Worm (Caenorhabditis elegans) whole organism, L4/young adult: ENCODE data around the gene Y38H6C.20.
"Not testable (repeated sequence)": the region's sequence is repeated elsewhere in the genome, so short reads cannot be mapped to it uniquely, and the experiment has no call there.

Source experiments
- W03F9.2 ChIP-seq: fragments of 150-350 bp; optimal IDR thresholded peaks from 2 replicates; lab custom pipeline; 2014; ENCODE audit warnings: missing biosample characterization, missing genetic modification characterization
- dao-5 ChIP-seq: sonication (generic microtip); optimal IDR thresholded peaks from 2 replicates; lab custom pipeline; 2016; ENCODE audit warnings: missing genotype, missing genetic modification characterization, moderate library complexity, missing compliant biosample characterization
- him-1 ChIP-seq: sonication (generic microtip); optimal IDR thresholded peaks from 2 replicates; lab custom pipeline; 2016; ENCODE audit warnings: missing genotype, missing genetic modification reagents, missing genetic modification characterization, missing compliant biosample characterization

Gene Y38H6C.20

DNA sequence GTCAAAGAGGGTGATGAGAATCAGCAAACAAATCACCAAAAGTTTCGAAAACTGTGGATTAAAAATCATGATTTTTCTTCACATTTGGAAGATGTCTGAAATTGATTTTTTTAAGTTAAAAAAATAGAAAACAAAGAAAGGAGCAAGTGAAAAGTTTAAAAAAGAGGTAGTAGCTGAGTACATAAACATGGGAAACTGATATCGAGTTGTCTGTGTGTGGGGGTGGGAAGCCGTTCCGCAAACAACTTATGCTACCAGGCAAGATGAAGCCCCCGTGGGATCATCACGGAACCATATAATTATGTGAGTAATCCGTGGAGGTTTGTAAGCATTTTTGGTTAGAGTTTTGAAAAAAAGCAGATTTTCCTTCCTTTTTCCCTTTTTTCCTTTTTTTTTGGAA lies at the start of gene Y38H6C.20:
TSS of gene Y38H6C.20 (minus strand) at position 101 of the 400 bp plus-strand sequence.
- TF ChIP-seq dao-5 (tag; lab: Kevin White, UChicago) (no peak), him-1 (no peak), W03F9.2 (tag; lab: Kevin White, UChicago) (no peak)

DNA sequence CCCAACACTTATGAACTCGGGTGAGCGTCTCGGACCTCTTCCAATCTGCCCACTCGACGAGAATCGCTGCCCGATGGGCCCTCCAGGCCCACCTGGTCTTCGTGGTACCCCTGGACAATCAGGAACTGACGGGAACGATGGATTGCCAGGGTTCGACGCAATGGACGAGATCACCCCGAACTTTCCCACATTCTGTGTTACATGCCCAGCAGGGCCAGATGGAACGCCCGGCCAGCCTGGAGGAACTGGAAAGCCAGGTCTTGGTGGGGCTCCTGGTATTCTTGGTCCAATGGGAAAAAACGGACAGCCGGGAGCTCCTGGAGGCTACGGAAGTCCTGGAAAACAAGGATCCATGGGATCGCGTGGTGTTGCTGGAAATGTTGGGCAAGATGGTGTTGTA lies 49.7 kb upstream of the Y38H6C.20 start:
- TF ChIP-seq W03F9.2 (tag; lab: Kevin White, UChicago) (no peak), dao-5 (tag; lab: Kevin White, UChicago) (no peak), him-1 (no peak)

DNA sequence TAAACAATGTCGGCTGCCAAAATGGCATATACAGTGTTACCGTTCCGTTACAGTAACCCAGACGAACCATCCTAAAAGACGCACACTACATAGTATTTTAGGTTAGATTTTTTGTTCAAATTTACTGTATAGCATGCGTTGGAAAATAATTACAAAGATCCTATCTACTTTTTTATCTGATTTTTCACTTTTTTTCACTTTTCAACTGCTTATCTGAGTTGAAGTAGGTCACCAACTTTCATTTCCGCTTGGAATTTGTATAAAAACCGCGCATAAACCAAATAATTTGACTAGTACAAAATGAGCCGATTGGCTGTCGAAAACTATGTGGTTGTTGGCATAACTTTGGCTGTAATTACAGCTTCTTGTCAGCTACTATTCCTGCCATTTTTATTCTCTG lies 48.8 kb upstream of the Y38H6C.20 start, which contains the start of gene col-163:
TSS of gene col-163 (plus strand) at position 301 of the 400 bp plus-strand sequence.
- no peak for TF ChIP-seq dao-5 (tag; lab: Kevin White, UChicago)
- no peak for TF ChIP-seq W03F9.2 (tag; lab: Kevin White, UChicago)
- no peak for TF ChIP-seq him-1

ce11 chrV:20597076-20597475 lies 46.1 kb upstream of the Y38H6C.20 start, which contains the start of gene F46B3.1:
Gene F46B3.1, minus strand, starts transcription at chrV:20597176.
- TF ChIP-seq W03F9.2 (tag; lab: Kevin White, UChicago), result no peak
- TF ChIP-seq him-1, result no peak
- no peak for TF ChIP-seq dao-5 (tag; lab: Kevin White, UChicago)

DNA sequence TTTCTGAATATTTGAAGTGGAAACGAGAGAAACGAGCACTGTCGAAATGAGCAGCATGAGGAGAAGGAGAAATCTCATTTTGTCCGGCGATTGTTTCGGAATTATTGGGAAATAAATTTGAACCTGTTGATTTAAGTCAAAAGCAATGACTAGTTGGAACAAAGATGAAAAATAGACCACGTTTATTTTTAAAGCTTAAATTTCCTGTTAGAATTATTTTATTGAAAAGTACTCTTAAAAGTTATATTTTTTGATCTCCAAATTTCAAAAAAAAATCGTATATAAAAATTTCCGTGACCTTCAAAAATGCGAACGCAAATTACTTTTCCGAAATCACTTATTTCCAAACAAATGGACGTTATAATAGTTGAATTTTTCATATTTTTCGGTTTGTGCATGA lies 44.7 kb upstream of the Y38H6C.20 start, which contains the start of gene F26F2.11:
TSS of gene F26F2.11 (minus strand) at position 101 of the 400 bp plus-strand sequence.
- TF ChIP-seq W03F9.2 (tag; lab: Kevin White, UChicago) (no peak), dao-5 (tag; lab: Kevin White, UChicago) (no peak), him-1 (no peak)

ce11 chrV:20594746-20595145 lies 43.8 kb upstream of the Y38H6C.20 start, which contains the start of gene F26F2.10:
Gene F26F2.10, minus strand, starts transcription at chrV:20594846.
- TF ChIP-seq W03F9.2 (tag; lab: Kevin White, UChicago) (no peak), him-1 (no peak), dao-5 (tag; lab: Kevin White, UChicago) (no peak)

DNA sequence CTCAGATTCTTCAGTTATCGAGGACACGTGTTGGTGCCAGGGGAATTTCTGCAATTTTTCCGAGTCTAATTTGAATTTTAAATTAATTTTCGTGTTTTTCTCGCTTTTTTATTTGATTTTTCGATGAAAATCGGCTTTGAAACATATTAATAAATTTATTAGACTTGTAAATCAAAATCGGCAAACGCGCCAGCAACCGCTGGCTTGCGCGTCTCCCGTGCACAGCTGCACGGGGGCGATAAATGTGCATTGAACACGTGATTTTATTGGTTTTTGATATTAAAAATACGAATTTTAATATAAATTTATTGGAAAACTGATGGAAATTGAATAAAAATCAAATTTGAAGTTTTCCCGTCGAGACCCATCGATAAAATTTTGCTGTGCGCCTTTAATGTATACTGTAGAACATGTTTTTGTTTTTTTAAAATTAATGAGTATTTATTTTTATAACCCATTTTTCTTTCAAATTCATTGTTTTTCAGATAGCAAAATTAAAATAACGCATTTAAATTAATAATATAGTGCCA lies 29.6 kb upstream of the Y38H6C.20 start, which contains the start of gene F26F2.7:
TSS of gene F26F2.7 (plus strand) at position 480 of the 530 bp plus-strand sequence.
- no peak for TF ChIP-seq dao-5 (tag; lab: Kevin White, UChicago)
- TF ChIP-seq him-1, result peak; percentile 1
- peak; percentile 95 for TF ChIP-seq W03F9.2 (tag; lab: Kevin White, UChicago)

- TF ChIP-seq him-1 (no peak), dao-5 (tag; lab: Kevin White, UChicago) (no peak), W03F9.2 (tag; lab: Kevin White, UChicago) (no peak)
These were observed 28.5 kb upstream of the Y38H6C.20 start, which contains the start of gene F26F2.8 for ce11 chrV:20579534-20579933. Gene F26F2.8, plus strand, starts transcription at chrV:20579546.

ce11 chrV:20574872-20575271 lies 23.9 kb upstream of the Y38H6C.20 start:
- TF ChIP-seq W03F9.2 (tag; lab: Kevin White, UChicago) (no peak), dao-5 (tag; lab: Kevin White, UChicago) (no peak), him-1 (no peak)

- TF ChIP-seq dao-5 (tag; lab: Kevin White, UChicago), result no peak
- no peak for TF ChIP-seq W03F9.2 (tag; lab: Kevin White, UChicago)
- no peak for TF ChIP-seq him-1
These were observed 23.3 kb upstream of the Y38H6C.20 start, which contains the start of gene clec-263 for ce11 chrV:20574314-20574713. Gene clec-263, plus strand, starts transcription at chrV:20574614.

DNA sequence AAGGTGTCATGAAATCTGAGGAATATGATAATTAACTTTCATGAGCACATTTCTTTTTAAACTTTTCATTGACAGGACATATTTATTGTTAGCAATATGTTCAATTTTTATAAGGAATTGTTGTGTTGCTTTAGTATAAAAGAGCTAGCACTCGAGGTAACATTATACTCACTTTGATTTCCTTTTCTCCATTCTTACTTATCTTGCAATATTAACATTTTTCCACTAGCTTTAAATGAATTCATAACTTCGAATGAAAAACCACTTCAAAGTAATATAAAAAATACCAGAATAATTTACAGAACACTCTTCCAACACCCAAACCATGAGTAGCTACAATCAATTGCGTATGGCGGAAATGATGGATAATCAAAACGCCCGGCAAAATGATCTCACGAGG lies 22.4 kb upstream of the Y38H6C.20 start, which contains the start of gene F26F2.5:
TSS of gene F26F2.5 (plus strand) at position 301 of the 400 bp plus-strand sequence.
- TF ChIP-seq W03F9.2 (tag; lab: Kevin White, UChicago) (no peak), him-1 (no peak), dao-5 (tag; lab: Kevin White, UChicago) (no peak)

- TF ChIP-seq dao-5 (tag; lab: Kevin White, UChicago); him-1; W03F9.2 (tag; lab: Kevin White, UChicago): not testable (repeated sequence)
These were observed 18.0 kb upstream of the Y38H6C.20 start, which contains the start of gene F26F2.4 for ce11 chrV:20568995-20569394. Gene F26F2.4, plus strand, starts transcription at chrV:20569295.

- TF ChIP-seq W03F9.2 (tag; lab: Kevin White, UChicago), result no peak
- TF ChIP-seq him-1, result no peak
- TF ChIP-seq dao-5 (tag; lab: Kevin White, UChicago), result no peak
These were observed 15.5 kb upstream of the Y38H6C.20 start, which contains the start of gene F26F2.3 for ce11 chrV:20566454-20566853. Gene F26F2.3, minus strand, starts transcription at chrV:20566554.

DNA sequence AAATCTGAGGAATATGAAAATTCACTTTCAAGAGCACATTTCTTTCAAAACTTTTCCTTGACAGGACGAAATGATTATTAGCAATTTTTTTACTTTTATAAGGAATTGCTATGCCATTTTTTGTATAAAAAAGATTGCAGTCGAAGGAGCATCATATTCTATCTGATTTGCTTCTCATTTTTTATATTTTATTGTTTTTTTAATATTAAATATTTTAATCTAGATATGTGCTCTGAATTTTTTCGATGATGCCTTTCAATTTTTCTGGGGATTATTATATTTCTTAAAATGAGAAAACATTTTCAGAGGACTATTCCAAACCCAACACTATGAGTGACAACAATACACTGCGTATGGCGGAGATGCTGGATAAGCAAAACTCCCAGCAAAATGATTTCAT lies 13.1 kb upstream of the Y38H6C.20 start, which contains the start of gene F26F2.13:
TSS of gene F26F2.13 (plus strand) at position 301 of the 400 bp plus-strand sequence.
- not testable (repeated sequence) for TF ChIP-seq him-1; W03F9.2 (tag; lab: Kevin White, UChicago); dao-5 (tag; lab: Kevin White, UChicago)
